Worm (Caenorhabditis elegans) whole organism, L3 larva: ENCODE measurements around the gene H06I04.6.

Experiments used
- R02D3.7 ChIP-seq: fragments of 150-350 bp; optimal IDR thresholded peaks from 2 replicates; lab custom pipeline; 2014; ENCODE audit warnings: missing biosample characterization, missing genetic modification characterization
- ZK546.5 ChIP-seq: sonication (generic microtip); optimal IDR thresholded peaks from 2 replicates; lab custom pipeline; 2017; ENCODE audit warnings: missing biosample characterization, missing genetic modification characterization
- ceh-28 ChIP-seq: fragments of 150-350 bp; optimal IDR thresholded peaks from 2 replicates; lab custom pipeline; 2014; ENCODE audit warnings: missing biosample characterization, missing genetic modification reagents, missing genetic modification characterization
- ceh-9 ChIP-seq: sonication (generic microtip); optimal IDR thresholded peaks from 2 replicates; lab custom pipeline; 2018; ENCODE audit warnings: missing biosample characterization, missing genetic modification characterization
- daf-12 ChIP-seq: fragments of 150-350 bp; optimal IDR thresholded peaks from 2 replicates; lab custom pipeline; 2014; ENCODE audit warnings: missing biosample characterization, missing genetic modification reagents, missing genetic modification characterization
- egl-27 ChIP-seq: sonication (generic microtip); optimal IDR thresholded peaks from 4 replicates; lab custom pipeline; 2017; ENCODE audit warnings: missing biosample characterization, missing genetic modification reagents, missing genetic modification characterization
- egl-5 ChIP-seq: fragments of 150-350 bp; optimal IDR thresholded peaks from 2 replicates; lab custom pipeline; 2017; ENCODE audit warnings: missing biosample characterization, missing genetic modification reagents, missing genetic modification characterization, inconsistent platforms
- elt-3 ChIP-seq, 3 experiments: fragments of 150-350 bp in 1 of 3; sonication (generic microtip) in 2 of 3; optimal IDR thresholded peaks; 2 replicates in 2 of 3; 4 replicates in 1 of 3; lab custom pipeline; 2014 to 2017; ENCODE audit warnings: missing biosample characterization in 3 of 3, missing genetic modification characterization in 3 of 3
- fkh-10 ChIP-seq: sonication (generic microtip); optimal IDR thresholded peaks from 2 replicates; lab custom pipeline; 2017; ENCODE audit warnings: missing biosample characterization, missing genetic modification reagents, missing genetic modification characterization
- fkh-2 ChIP-seq: fragments of 150-350 bp; optimal IDR thresholded peaks from 2 replicates; lab custom pipeline; 2014; ENCODE audit warnings: missing biosample characterization, missing genetic modification reagents, missing genetic modification characterization
- hmg-11 ChIP-seq: sonication (generic microtip); optimal IDR thresholded peaks from 2 replicates; lab custom pipeline; 2016; ENCODE audit warnings: missing genetic modification characterization, missing compliant biosample characterization
- jun-1 ChIP-seq: fragments of 150-350 bp; optimal IDR thresholded peaks from 2 replicates; lab custom pipeline; 2014; ENCODE audit warnings: missing biosample characterization, missing genetic modification reagents, missing genetic modification characterization
- lin-39 ChIP-seq: fragments of 150-350 bp; optimal IDR thresholded peaks from 2 replicates; lab custom pipeline; 2018; ENCODE audit warnings: missing biosample characterization, missing genetic modification reagents, missing genetic modification characterization
- lsy-12 ChIP-seq: sonication (generic microtip); optimal IDR thresholded peaks from 2 replicates; lab custom pipeline; 2016; ENCODE audit warnings: mild to moderate bottlenecking, missing genetic modification characterization, missing compliant biosample characterization
- mdl-1 ChIP-seq: fragments of 150-350 bp; optimal IDR thresholded peaks from 2 replicates; lab custom pipeline; 2014; ENCODE audit warnings: missing biosample characterization, missing genetic modification characterization
- mml-1 ChIP-seq: fragments of 150-350 bp; sonication (generic microtip); optimal IDR thresholded peaks from 3 replicates; lab custom pipeline; 2014; ENCODE audit warnings: missing biosample characterization, missing genetic modification characterization
- nfya-1 ChIP-seq: sonication (generic microtip); optimal IDR thresholded peaks from 2 replicates; lab custom pipeline; 2017; ENCODE audit warnings: missing genetic modification characterization, mild to moderate bottlenecking, missing compliant biosample characterization, antibody characterized with exemption, moderate library complexity; ENCODE audit not compliant: insufficient read depth
- nhr-11 ChIP-seq: fragments of 150-350 bp; optimal IDR thresholded peaks from 2 replicates; lab custom pipeline; 2014; ENCODE audit warnings: missing biosample characterization, missing genetic modification characterization
- nhr-12 ChIP-seq: fragments of 150-350 bp; optimal IDR thresholded peaks from 2 replicates; lab custom pipeline; 2014; ENCODE audit warnings: missing biosample characterization, missing genetic modification characterization
- nhr-237 ChIP-seq: fragments of 150-350 bp; optimal IDR thresholded peaks from 2 replicates; lab custom pipeline; 2014; ENCODE audit warnings: missing biosample characterization, missing genetic modification characterization
- nhr-25 ChIP-seq: sonication (generic microtip); optimal IDR thresholded peaks from 2 replicates; lab custom pipeline; 2017; ENCODE audit warnings: missing biosample characterization, missing genetic modification characterization
- nhr-28 ChIP-seq: fragments of 150-350 bp; optimal IDR thresholded peaks from 2 replicates; lab custom pipeline; 2014; ENCODE audit warnings: missing biosample characterization, missing genetic modification characterization
- nhr-77 ChIP-seq: fragments of 150-350 bp; optimal IDR thresholded peaks from 2 replicates; lab custom pipeline; 2014; ENCODE audit warnings: missing biosample characterization, missing genetic modification characterization
- pha-4 ChIP-seq: fragments of 150-350 bp; optimal IDR thresholded peaks from 2 replicates; lab custom pipeline; 2014; ENCODE audit warnings: missing biosample characterization, missing genetic modification reagents, missing genetic modification characterization
- pqm-1 ChIP-seq: fragments of 150-350 bp; optimal IDR thresholded peaks from 2 replicates; lab custom pipeline; 2017; ENCODE audit warnings: missing biosample characterization, missing genetic modification characterization, inconsistent platforms
- snpc-4 ChIP-seq: fragments of 150-350 bp; optimal IDR thresholded peaks from 2 replicates; lab custom pipeline; 2014; ENCODE audit warnings: missing biosample characterization, missing genetic modification characterization
- tbx-2 ChIP-seq: sonication (generic microtip); optimal IDR thresholded peaks from 2 replicates; lab custom pipeline; 2016; ENCODE audit warnings: mild to moderate bottlenecking, missing genetic modification characterization, missing compliant biosample characterization
- unc-39 ChIP-seq: sonication (generic microtip); optimal IDR thresholded peaks from 4 replicates; lab custom pipeline; 2017; ENCODE audit warnings: missing biosample characterization, missing genetic modification characterization
- unc-62 ChIP-seq: fragments of 150-350 bp; sonication (generic microtip); optimal IDR thresholded peaks from 4 replicates; lab custom pipeline; 2014; ENCODE audit warnings: missing biosample characterization, missing genetic modification reagents, missing genetic modification characterization
- zag-1 ChIP-seq: fragments of 150-350 bp; optimal IDR thresholded peaks from 2 replicates; lab custom pipeline; 2014; ENCODE audit warnings: missing biosample characterization, missing genetic modification characterization
- ztf-4 ChIP-seq: fragments of 150-350 bp; optimal IDR thresholded peaks from 2 replicates; lab custom pipeline; 2014; ENCODE audit warnings: missing biosample characterization, missing genetic modification characterization

H06I04.6 gene

DNA sequence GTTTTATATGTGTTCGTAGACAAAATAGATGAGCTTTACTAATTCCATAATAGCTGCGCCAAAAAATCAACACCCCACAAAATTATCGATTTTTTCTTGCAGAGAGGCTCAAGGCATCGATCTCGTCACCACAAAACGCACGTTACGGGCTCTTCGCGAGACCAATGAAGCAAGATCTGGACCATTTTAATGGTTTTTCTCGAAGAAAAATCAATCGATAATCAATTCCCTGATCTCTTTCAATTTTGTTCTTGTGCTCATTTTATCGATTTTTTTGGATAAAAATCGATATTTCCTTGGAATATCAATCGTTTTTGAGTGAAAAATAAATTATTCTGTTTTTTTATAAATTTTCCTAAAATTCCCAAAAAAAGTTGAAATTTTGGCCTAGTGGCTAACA, 36.0 kb upstream of the H06I04.6 start:
- TF ChIP-seq ceh-28 (tag; lab: Kevin White, UChicago) (peak; percentile 91), pqm-1 (tag; lab: Kevin White, UChicago) (no peak), ceh-9 (tag; lab: Kevin White, UChicago) (no peak), nhr-77 (tag; lab: Kevin White, UChicago) (no peak)

DNA sequence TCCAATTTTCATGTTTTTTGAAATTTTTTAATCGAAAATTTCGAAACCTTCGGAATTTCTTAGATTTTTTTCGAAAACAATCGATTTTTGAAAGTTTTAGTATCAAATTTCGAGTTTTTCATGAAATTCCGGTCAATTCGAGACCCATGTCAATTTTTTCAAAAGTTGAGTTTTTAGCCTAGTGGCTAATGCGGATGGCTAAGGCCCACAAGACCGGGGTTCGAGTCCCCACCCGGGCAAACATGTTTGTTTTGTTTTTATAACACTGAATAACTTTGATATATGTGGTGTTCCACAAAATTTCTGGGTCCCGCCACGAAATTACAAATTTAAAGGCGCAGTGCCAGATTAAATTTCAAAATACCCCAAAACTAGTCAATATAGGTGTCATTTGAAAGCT, 35.3 kb upstream of the H06I04.6 start:
- TF ChIP-seq ZK546.5 (tag; lab: Kevin White, UChicago) = no peak

DNA sequence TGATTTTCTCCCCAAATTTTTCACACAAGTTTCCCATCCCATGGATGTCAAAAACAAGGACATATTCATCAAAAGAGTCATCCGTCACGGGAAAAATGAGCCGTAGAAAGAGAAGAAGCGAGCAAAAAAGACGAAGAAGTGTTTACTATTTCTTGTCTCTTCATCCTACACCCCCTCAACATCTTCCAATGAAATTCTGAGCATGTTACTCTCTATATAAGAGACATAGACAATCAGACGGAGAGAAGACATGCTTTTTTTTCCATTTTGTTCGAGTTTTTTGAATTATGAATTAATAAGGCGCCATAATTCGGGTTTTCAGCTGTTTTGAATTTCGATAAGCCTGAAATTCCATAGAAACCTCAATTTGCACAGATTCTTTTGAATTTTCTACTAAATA, 31.9 kb upstream of the H06I04.6 start:
- no peak for TF ChIP-seq mdl-1 (tag; lab: Kevin White, UChicago)
- TF ChIP-seq snpc-4 = no peak
- no peak for TF ChIP-seq egl-27
- peak; percentile 46 for TF ChIP-seq lin-39 (tag; lab: Kevin White, UChicago)
- TF ChIP-seq nfya-1 (tag; lab: Kevin White, UChicago) = peak; percentile 13
- peak; percentile 30 for TF ChIP-seq hmg-11 (tag; lab: Kevin White, UChicago)
- TF ChIP-seq, all 47 proteins: peak for 3

DNA sequence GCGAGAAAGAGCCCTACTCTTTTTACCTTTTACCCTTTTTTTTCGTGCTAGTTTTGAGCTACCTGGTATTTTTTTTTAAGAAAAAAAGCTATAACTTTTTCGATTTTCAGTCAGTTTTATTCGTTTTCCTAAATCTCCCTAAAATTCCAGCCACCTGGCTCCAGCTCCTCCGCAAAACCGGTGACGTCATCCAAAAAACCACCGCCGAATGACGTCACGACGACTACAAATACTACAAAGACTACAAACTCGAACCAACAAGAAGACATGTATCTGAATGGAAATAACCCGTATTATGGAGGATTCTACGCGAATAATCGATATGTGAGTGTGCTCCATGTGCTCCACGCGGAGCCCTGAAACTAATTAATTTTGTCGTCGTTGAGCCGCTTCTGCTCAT, 30.6 kb upstream of the H06I04.6 start:
- TF ChIP-seq nhr-25 (tag; lab: Kevin White, UChicago) (no peak), fkh-2 (tag; lab: Kevin White, UChicago) (no peak), lsy-12 (tag; lab: Kevin White, UChicago) (no peak), nhr-12 (tag; lab: Kevin White, UChicago) (no peak), nhr-237 (tag; lab: Kevin White, UChicago) (no peak), fkh-10 (no peak), tbx-2 (tag; lab: Kevin White, UChicago) (no peak), nhr-77 (tag; lab: Kevin White, UChicago) (no peak), daf-12 (no peak), snpc-4 (no peak), zag-1 (tag; lab: Kevin White, UChicago) (no peak), mml-1 (tag; lab: Kevin White, UChicago) (no peak), nhr-28 (tag; lab: Kevin White, UChicago) (no peak), pqm-1 (tag; lab: Kevin White, UChicago) (no peak)
- TF ChIP-seq, all 47 proteins: peak for 0

DNA sequence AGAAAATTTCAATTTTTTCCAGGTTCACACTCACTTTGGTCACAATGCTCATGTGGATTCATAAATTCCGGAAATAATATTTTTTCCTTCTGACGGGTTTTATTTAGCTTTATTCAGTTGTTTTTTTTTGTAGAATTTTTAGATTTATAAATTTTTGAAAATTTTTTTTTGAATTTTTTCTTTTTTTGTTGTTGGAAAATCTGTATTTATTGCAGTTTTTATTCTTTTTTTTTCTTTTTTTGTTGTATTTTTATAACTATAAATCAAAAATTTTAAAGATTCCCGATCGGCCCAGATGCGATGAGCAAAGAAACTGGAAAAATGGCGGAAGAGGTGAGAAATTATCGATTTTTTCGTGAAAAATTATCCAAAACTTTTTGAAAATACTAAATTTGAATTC, 27.4 kb upstream of the H06I04.6 start, which contains the start of gene ccep-135:
Gene ccep-135, plus strand, starts transcription at position 301 of the 400 bp plus-strand sequence.
- TF ChIP-seq nhr-11 (tag; lab: Kevin White, UChicago) = no peak
- no peak for TF ChIP-seq hmg-11 (tag; lab: Kevin White, UChicago)
- TF ChIP-seq elt-3 (tag; optimal IDR thresholded peaks at IDR 0.05; lab: Kevin White, UChicago) = no peak
- no peak for TF ChIP-seq nhr-77 (tag; lab: Kevin White, UChicago)
- TF ChIP-seq ceh-28 (tag; lab: Kevin White, UChicago) = no peak
- no peak for TF ChIP-seq pha-4 (tag; lab: Kevin White, UChicago)
- TF ChIP-seq R02D3.7 (tag; lab: Kevin White, UChicago) = no peak
- TF ChIP-seq snpc-4 = no peak
- TF ChIP-seq ztf-4 (tag; lab: Kevin White, UChicago) = no peak
- TF ChIP-seq ZK546.5 (tag; lab: Kevin White, UChicago) = no peak
- TF ChIP-seq nhr-25 (tag; lab: Kevin White, UChicago) = no peak
- TF ChIP-seq jun-1 (tag; lab: Kevin White, UChicago) = no peak
- TF ChIP-seq unc-62 (GFP tag; lab: Kevin White, UChicago) = no peak
- TF ChIP-seq unc-39 (tag; lab: Kevin White, UChicago) = no peak
- no peak for TF ChIP-seq egl-5 (tag; lab: Kevin White, UChicago)
- no peak for TF ChIP-seq lin-39 (tag; lab: Kevin White, UChicago)
- no peak for TF ChIP-seq nhr-237 (tag; lab: Kevin White, UChicago)

DNA sequence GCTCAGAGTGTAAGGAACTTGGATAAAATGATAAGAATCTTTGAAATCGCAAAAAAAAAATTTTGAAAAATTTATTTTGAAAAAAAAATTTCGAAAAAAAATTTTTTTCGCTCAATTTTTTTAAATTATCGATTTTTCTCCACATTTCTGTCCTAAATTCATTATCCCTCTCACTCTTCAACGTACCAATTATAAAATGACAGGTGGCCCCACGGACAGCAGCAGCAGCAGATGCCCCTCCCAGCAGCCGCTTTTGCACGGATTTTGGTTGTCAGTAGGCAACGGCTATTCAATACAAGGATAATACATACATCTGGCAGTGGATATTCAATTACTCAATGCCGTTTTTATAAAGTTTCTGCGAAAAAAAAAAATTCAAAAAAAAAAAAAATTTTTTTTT, 22.3 kb upstream of the H06I04.6 start, which contains the start of gene sft-1:
Gene sft-1, plus strand, starts transcription at position 201 of the 400 bp plus-strand sequence.
- TF ChIP-seq nhr-77 (tag; lab: Kevin White, UChicago) (no peak), hmg-11 (tag; lab: Kevin White, UChicago) (no peak), nfya-1 (tag; lab: Kevin White, UChicago) (peak; percentile 34), R02D3.7 (tag; lab: Kevin White, UChicago) (no peak)
